Worm (Caenorhabditis elegans): ENCODE data around the gene pod-2.

Gene pod-2

DNA sequence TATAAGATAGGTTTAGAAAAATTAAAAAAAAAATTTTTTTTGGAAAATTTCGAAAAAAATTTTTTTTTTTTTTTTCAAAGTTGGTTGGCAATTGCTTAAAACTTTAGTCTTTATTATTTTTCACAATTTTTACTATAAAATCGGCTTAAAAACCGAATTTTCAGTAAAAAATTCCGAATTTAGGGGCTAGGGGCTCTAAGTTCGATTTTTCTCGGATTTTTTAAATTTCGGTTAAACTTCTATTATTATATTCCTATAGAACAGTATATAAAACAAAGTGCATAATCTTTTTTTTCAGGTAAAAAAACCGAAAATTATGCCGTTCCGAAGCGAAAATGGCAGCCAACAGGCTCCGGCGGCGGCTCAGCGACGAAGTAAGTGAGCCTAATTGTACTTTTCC, at the start of gene pod-2:
Gene pod-2, plus strand, starts transcription at position 301 of the 400 bp plus-strand sequence.
- TF ChIP-seq unc-62 (GFP tag; optimal IDR thresholded peaks at IDR 0.05): no peak

ce11 chrII:1088527-1089230, 47.9 kb upstream of the pod-2 start:
- TF ChIP-seq unc-62 (GFP tag; optimal IDR thresholded peaks at IDR 0.05): no peak

ce11 chrII:1090743-1091142, 45.8 kb upstream of the pod-2 start:
- no peak for TF ChIP-seq unc-62 (GFP tag; optimal IDR thresholded peaks at IDR 0.05)

ce11 chrII:1091706-1092105, 44.9 kb upstream of the pod-2 start, which contains the start of gene snf-3:
Gene snf-3, plus strand, starts transcription at chrII:1092006.
- no peak for TF ChIP-seq unc-62 (GFP tag; optimal IDR thresholded peaks at IDR 0.05)

ce11 chrII:1100719-1101118, 35.9 kb upstream of the pod-2 start, which contains the start of gene pho-14:
Gene pho-14, minus strand, starts transcription at chrII:1100819.
- no peak for TF ChIP-seq unc-62 (GFP tag; optimal IDR thresholded peaks at IDR 0.05)

DNA sequence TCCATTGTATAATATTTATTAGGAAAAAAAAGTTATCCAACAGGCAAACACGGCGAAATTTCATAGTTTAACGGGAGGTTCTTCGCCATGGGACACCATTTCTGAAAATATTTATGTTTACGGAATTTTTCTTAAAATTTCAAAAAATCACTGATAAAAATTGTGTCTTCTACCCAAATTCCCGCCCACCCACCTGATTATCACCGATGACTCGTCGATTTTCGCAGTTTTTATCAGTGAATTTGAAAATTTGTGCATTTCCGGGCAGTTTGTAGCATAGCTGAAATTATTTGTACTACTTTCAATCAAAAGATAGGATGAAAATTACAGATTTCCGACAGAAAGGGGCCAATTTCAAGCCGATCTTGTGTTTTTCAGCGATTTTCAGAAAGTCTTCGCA, 35.2 kb upstream of the pod-2 start:
- no peak for TF ChIP-seq unc-62 (GFP tag; optimal IDR thresholded peaks at IDR 0.05)

DNA sequence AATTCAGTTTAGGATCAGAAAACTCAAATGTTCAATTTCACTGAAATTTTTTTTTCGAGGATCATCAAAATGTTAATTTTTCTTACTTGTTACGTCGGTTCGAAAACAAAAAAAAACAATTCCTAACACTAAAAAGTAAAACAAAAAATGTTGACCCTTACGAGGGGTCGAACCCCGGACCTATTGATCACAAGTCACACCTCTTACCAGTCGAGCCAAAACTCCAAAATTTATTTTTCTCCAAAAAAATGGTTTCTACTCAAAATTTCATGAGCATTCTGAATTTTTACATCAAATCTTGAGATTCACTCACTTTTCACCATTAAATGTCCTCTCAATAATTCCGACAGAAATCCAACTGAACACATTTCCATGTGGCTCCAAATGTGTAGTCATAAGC, 34.4 kb upstream of the pod-2 start:
- no peak for TF ChIP-seq unc-62 (GFP tag; optimal IDR thresholded peaks at IDR 0.05)

ce11 chrII:1103484-1104100, 33.0 kb upstream of the pod-2 start:
- TF ChIP-seq unc-62 (GFP tag; optimal IDR thresholded peaks at IDR 0.05): no peak

- no peak for TF ChIP-seq unc-62 (GFP tag; optimal IDR thresholded peaks at IDR 0.05)
These were observed 32.2 kb upstream of the pod-2 start, which contains the start of gene T13B5.9 for ce11 chrII:1104409-1104808. Gene T13B5.9, minus strand, starts transcription at chrII:1104509.

DNA sequence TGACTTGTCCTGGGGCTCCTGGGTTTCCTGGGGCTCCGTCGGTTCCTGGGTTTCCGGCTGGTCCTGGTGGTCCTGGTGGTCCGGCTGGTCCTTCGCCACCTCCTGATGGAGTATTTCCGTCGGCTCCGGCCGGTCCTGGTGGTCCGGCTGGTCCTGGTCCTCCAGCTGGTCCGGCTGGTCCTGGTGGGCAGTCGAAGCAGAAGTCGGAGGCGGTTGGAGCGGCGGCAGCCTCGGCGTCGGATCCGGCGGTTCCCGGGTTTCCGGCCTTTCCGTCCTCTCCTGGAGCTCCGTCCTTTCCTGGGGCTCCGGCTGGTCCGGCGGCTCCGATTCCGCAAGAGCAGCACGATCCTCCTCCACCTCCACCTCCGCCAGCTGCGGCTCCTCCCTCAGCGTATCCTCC, 31.3 kb upstream of the pod-2 start:
- no peak for TF ChIP-seq unc-62 (GFP tag; optimal IDR thresholded peaks at IDR 0.05)

- no peak for TF ChIP-seq unc-62 (GFP tag; optimal IDR thresholded peaks at IDR 0.05)
These were observed 29.5 kb upstream of the pod-2 start, which contains the start of gene col-40 for ce11 chrII:1106914-1107597. Gene col-40, minus strand, starts transcription at chrII:1106964.

ce11 chrII:1110901-1111300, 25.7 kb upstream of the pod-2 start, which contains the start of gene lips-11:
Gene lips-11, minus strand, starts transcription at chrII:1111001.
- TF ChIP-seq unc-62 (GFP tag; optimal IDR thresholded peaks at IDR 0.05): no peak

- no peak for TF ChIP-seq unc-62 (GFP tag; optimal IDR thresholded peaks at IDR 0.05)
These were observed 22.5 kb upstream of the pod-2 start, which contains the start of gene lips-12 for ce11 chrII:1114133-1114532. Gene lips-12, minus strand, starts transcription at chrII:1114233.

DNA sequence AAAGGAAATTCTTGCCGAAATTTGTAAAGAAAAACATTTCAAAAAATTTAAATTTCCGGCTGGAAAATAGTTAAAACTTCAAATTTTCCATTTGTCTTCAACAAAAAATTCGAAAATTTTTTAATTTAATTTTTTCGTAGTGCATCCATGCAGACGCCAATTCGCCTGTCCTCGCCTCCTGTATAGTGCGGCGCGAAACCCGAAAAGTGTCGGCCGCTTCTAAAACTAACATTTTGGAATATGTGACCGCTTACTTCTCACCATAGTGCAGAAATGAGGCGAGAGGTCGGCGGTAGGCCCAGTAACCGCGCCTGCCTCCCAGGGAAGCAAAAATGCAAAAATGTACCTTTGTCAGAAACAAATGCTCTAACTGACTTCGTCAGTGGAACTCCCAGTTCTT, 20.1 kb upstream of the pod-2 start:
- no peak for TF ChIP-seq unc-62 (GFP tag; optimal IDR thresholded peaks at IDR 0.05)

DNA sequence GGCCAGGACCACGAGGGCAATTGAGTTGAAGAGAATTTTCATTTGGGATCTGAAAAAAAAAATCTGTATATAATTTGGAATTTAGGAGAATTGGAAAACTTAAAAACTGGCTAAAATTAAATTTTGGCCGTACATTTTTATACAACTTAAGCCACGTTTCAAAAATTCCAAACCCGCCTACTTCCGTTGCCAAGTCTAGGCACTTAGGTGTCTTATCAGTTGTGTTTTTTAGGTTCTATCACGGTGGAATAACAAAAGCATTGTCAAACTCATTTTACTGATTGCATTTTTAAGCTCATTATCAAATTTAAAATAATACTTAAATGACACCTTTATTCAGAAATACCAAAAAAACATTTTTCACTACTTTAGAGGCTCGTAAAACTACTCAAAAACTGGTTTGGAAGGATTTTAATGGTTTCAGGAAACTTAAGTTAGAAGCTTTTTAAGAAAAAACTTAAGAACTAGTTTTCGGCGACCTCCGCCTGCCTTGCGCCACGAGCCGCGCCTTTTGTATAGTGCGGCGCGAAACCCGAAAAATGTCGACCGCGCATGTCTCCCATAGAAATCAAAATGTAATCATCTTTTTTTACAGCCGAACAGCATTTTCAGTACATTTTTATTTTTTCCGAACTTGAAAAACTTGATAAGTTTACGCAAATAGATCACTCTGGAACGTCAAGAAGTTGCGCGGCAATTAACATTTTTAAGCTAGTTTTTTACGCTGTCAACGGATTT, 18.4 kb upstream of the pod-2 start, which contains the start of gene lips-13:
Gene lips-13, minus strand, starts transcription at position 51 of the 738 bp plus-strand sequence.
- TF ChIP-seq unc-62 (GFP tag; optimal IDR thresholded peaks at IDR 0.05): no peak

DNA sequence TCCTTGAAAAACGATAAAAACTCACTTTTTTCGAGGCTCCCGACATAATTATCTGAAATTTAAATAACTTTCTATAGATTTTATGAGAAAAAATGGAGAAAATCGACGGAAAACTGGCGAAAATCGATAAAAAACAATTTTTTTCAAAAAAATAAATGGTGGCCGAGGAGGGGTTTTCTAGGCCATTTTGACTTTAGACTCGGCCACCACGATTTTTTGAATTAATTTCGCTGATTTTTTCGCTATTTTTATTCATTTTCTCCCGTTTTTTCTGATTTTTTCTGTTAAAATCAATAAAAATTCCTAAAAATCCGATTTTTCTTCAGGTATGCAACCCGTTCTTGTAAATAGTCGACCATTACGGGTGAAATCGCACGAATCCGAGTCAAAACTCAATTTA, 13.4 kb upstream of the pod-2 start, which contains the start of the genes sut-1 and eri-3:
Gene sut-1, minus strand, starts transcription at position 58 of the 400 bp plus-strand sequence.
Gene eri-3, plus strand, starts transcription at position 327 of the 400 bp plus-strand sequence.
- TF ChIP-seq unc-62 (GFP tag; optimal IDR thresholded peaks at IDR 0.05): no peak

All from whole organism, dauer.